Fruit fly (Drosophila melanogaster) whole organism, embryonic: Measurements from ENCODE around the gene Tace.

Experiments
- Atf-2 ChIP-seq: fragments of 200-800 bp; sonication (Bioruptor generic); optimal IDR thresholded peaks from 2 replicates; lab custom pipeline; 2016; ENCODE audit warnings: missing biosample characterization, missing genetic modification characterization
- CG10274 ChIP-seq: fragments of 200-800 bp; sonication (Bioruptor generic); optimal IDR thresholded peaks from 3 replicates; lab custom pipeline; 2017; ENCODE audit warnings: missing biosample characterization, mild to moderate bottlenecking, missing genetic modification characterization
- CG11696 ChIP-seq: fragments of 200-800 bp; sonication (Bioruptor generic); IDR thresholded peaks from 2 replicates; pipeline ENCODE4 v1.3.6; 2022; ENCODE audit warnings: missing biosample characterization, missing genetic modification characterization
- CG12744 ChIP-seq: fragments of 200-800 bp; sonication (Bioruptor generic); optimal IDR thresholded peaks from 2 replicates; lab custom pipeline; 2016; ENCODE audit warnings: missing biosample characterization, missing genetic modification characterization
- CG13123 ChIP-seq: fragments of 200-800 bp; sonication (Bioruptor generic); optimal IDR thresholded peaks from 2 replicates; lab custom pipeline; 2016; ENCODE audit warnings: missing biosample characterization, missing genetic modification characterization
- CG14441 ChIP-seq: fragments of 200-800 bp; sonication (Bioruptor generic); IDR thresholded peaks from 2 replicates; pipeline ENCODE4 v1.3.6; 2022; ENCODE audit warnings: missing biosample characterization, missing genetic modification characterization
- CG17612 ChIP-seq: fragments of 200-800 bp; sonication (Bioruptor generic); IDR thresholded peaks from 2 replicates; pipeline ENCODE4 v1.3.6; 2022; ENCODE audit warnings: missing biosample characterization, missing genetic modification characterization
- CG17802 ChIP-seq: fragments of 200-800 bp; sonication (Bioruptor generic); optimal IDR thresholded peaks from 2 replicates; lab custom pipeline; 2018; ENCODE audit warnings: missing biosample characterization, mild to moderate bottlenecking, missing genetic modification characterization, moderate library complexity
- CG1792 ChIP-seq: fragments of 200-800 bp; sonication (Bioruptor generic); optimal IDR thresholded peaks from 2 replicates; lab custom pipeline; 2016; ENCODE audit warnings: missing biosample characterization, missing genetic modification characterization
- CG30403 ChIP-seq: fragments of 200-800 bp; sonication (Bioruptor generic); optimal IDR thresholded peaks from 3 replicates; lab custom pipeline; 2016; ENCODE audit warnings: missing biosample characterization, missing genetic modification characterization
- CG31441 ChIP-seq: fragments of 200-800 bp; sonication (Bioruptor generic); IDR thresholded peaks from 2 replicates; pipeline ENCODE4 v1.3.6; 2022; ENCODE audit warnings: missing biosample characterization, missing genetic modification characterization
- CG3281 ChIP-seq: fragments of 200-800 bp; sonication (Bioruptor generic); optimal IDR thresholded peaks from 3 replicates; lab custom pipeline; 2017; ENCODE audit warnings: missing biosample characterization, mild to moderate bottlenecking, missing genetic modification characterization
- CG4707 ChIP-seq: fragments of 200-800 bp; sonication (Bioruptor generic); optimal IDR thresholded peaks from 2 replicates; lab custom pipeline; 2018; ENCODE audit warnings: missing biosample characterization, mild to moderate bottlenecking, missing genetic modification characterization, moderate library complexity
- CG5180 ChIP-seq: fragments of 200-800 bp; sonication (Bioruptor generic); optimal IDR thresholded peaks from 3 replicates; lab custom pipeline; 2017; ENCODE audit warnings: missing biosample characterization, missing genetic modification characterization, mild to moderate bottlenecking, moderate library complexity, missing genetic modification reagents
- CG7987 ChIP-seq: fragments of 200-800 bp; sonication (Bioruptor generic); optimal IDR thresholded peaks from 2 replicates; lab custom pipeline; 2018; ENCODE audit warnings: missing biosample characterization, mild to moderate bottlenecking, missing genetic modification characterization, moderate library complexity
- CG9727 ChIP-seq: fragments of 200-800 bp; sonication (Bioruptor generic); optimal IDR thresholded peaks from 3 replicates; lab custom pipeline; 2017; ENCODE audit warnings: missing biosample characterization, mild to moderate bottlenecking, missing genetic modification characterization
- CG9876 ChIP-seq: fragments of 200-800 bp; sonication (Bioruptor generic); optimal IDR thresholded peaks from 2 replicates; lab custom pipeline; 2016; ENCODE audit warnings: missing biosample characterization, missing genetic modification characterization
- Doc3 ChIP-seq: fragments of 200-800 bp; sonication (Bioruptor generic); IDR thresholded peaks from 3 replicates; pipeline ENCODE4 v1.3.6; 2022; ENCODE audit warnings: missing biosample characterization, missing genetic modification characterization; ENCODE audit not compliant: partially characterized antibody
- GATAe ChIP-seq: fragments of 200-800 bp; sonication (Bioruptor generic); conservative IDR thresholded peaks from 2 replicates; pipeline ENCODE4 v1.3.6; 2022; ENCODE audit warnings: missing biosample characterization, missing genetic modification characterization
- Gug ChIP-seq: fragments of 200-800 bp; sonication (Bioruptor generic); IDR thresholded peaks from 4 replicates; pipeline ENCODE4 v1.3.6; 2022; ENCODE audit warnings: missing biosample characterization, missing genetic modification characterization
- HLH3B ChIP-seq: fragments of 200-800 bp; sonication (Bioruptor generic); IDR thresholded peaks from 2 replicates; pipeline ENCODE4 v1.3.6; 2022; ENCODE audit warnings: missing biosample characterization, missing genetic modification characterization
- HLH4C ChIP-seq: fragments of 200-800 bp; sonication (Bioruptor generic); IDR thresholded peaks from 3 replicates; pipeline ENCODE4 v1.3.6; 2022; ENCODE audit warnings: missing biosample characterization, missing genetic modification characterization; ENCODE audit not compliant: partially characterized antibody
- Neu2 ChIP-seq: fragments of 200-800 bp; sonication (Bioruptor generic); optimal IDR thresholded peaks from 3 replicates; lab custom pipeline; 2016; ENCODE audit warnings: missing biosample characterization, missing genetic modification characterization, borderline replicate concordance
- Nf-YA ChIP-seq: fragments of 200-800 bp; sonication (Bioruptor generic); IDR thresholded peaks from 2 replicates; pipeline ENCODE4 v1.3.6; 2022; ENCODE audit warnings: missing biosample characterization, missing genetic modification characterization
- Rfx ChIP-seq: fragments of 200-800 bp; sonication (Bioruptor generic); IDR thresholded peaks from 2 replicates; pipeline ENCODE4 v1.3.6; 2022; ENCODE audit warnings: missing biosample characterization, missing genetic modification characterization
- Vsx1 ChIP-seq: fragments of 200-800 bp; sonication (Bioruptor generic); optimal IDR thresholded peaks from 2 replicates; lab custom pipeline; 2017; ENCODE audit warnings: missing biosample characterization, mild to moderate bottlenecking, missing genetic modification characterization, missing genetic modification reagents
- ato ChIP-seq: fragments of 200-800 bp; sonication (Bioruptor generic); IDR thresholded peaks from 2 replicates; pipeline ENCODE4 v1.3.6; 2022; ENCODE audit warnings: missing biosample characterization, missing genetic modification characterization; ENCODE audit not compliant: partially characterized antibody
- crc ChIP-seq: fragments of 200-800 bp; sonication (Bioruptor generic); optimal IDR thresholded peaks from 2 replicates; lab custom pipeline; 2016; ENCODE audit warnings: missing biosample characterization, missing genetic modification characterization
- dan ChIP-seq: fragments of 200-800 bp; sonication (Bioruptor generic); IDR thresholded peaks from 2 replicates; pipeline ENCODE4 v1.3.6; 2022; ENCODE audit warnings: missing biosample characterization, missing genetic modification characterization
- danr ChIP-seq: fragments of 200-800 bp; sonication (Bioruptor generic); IDR thresholded peaks from 2 replicates; pipeline ENCODE4 v1.3.6; 2022; ENCODE audit warnings: missing biosample characterization, missing genetic modification characterization
- dmrt99B ChIP-seq: fragments of 200-800 bp; sonication (Bioruptor generic); optimal IDR thresholded peaks from 2 replicates; lab custom pipeline; 2018; ENCODE audit warnings: missing biosample characterization, mild to moderate bottlenecking, missing genetic modification characterization, moderate library complexity
- dpn ChIP-seq, 2 experiments: fragments of 200-800 bp; sonication (Bioruptor generic); optimal IDR thresholded peaks; 3 replicates each; lab custom pipeline; 2016; ENCODE audit warnings: missing biosample characterization in 2 of 2, missing genetic modification characterization in 2 of 2
- emc ChIP-seq: fragments of 200-800 bp; sonication (Bioruptor generic); optimal IDR thresholded peaks from 2 replicates; lab custom pipeline; 2016; ENCODE audit warnings: missing biosample characterization, missing genetic modification characterization
- fd3F ChIP-seq: fragments of 200-800 bp; sonication (Bioruptor generic); optimal IDR thresholded peaks from 2 replicates; lab custom pipeline; 2018; ENCODE audit warnings: missing biosample characterization, mild to moderate bottlenecking, missing genetic modification characterization, moderate library complexity
- gce ChIP-seq: fragments of 200-800 bp; sonication (Bioruptor generic); IDR thresholded peaks from 3 replicates; pipeline ENCODE4 v1.3.6; 2022; ENCODE audit warnings: missing biosample characterization, missing genetic modification characterization
- grau ChIP-seq: fragments of 200-800 bp; optimal IDR thresholded peaks from 3 replicates; lab custom pipeline; 2019; ENCODE audit warnings: missing biosample characterization, mild to moderate bottlenecking, missing genetic modification characterization, moderate library complexity
- jing ChIP-seq: fragments of 200-800 bp; sonication (Bioruptor generic); optimal IDR thresholded peaks from 2 replicates; lab custom pipeline; 2018; ENCODE audit warnings: missing biosample characterization, mild to moderate bottlenecking, missing genetic modification characterization
- ken ChIP-seq: fragments of 200-800 bp; sonication (Bioruptor generic); IDR thresholded peaks from 3 replicates; pipeline ENCODE4 v1.3.6; 2022; ENCODE audit warnings: missing biosample characterization, missing genetic modification characterization
- klu ChIP-seq: fragments of 200-800 bp; sonication (Bioruptor generic); IDR thresholded peaks from 2 replicates; pipeline ENCODE4 v1.3.6; 2022; ENCODE audit warnings: missing biosample characterization, missing genetic modification characterization
- knrl ChIP-seq: fragments of 200-800 bp; sonication (Bioruptor generic); IDR thresholded peaks from 3 replicates; pipeline ENCODE4 v1.3.6; 2022; ENCODE audit warnings: missing biosample characterization, missing genetic modification characterization; ENCODE audit not compliant: partially characterized antibody
- mam ChIP-seq: fragments of 200-800 bp; sonication (Bioruptor generic); optimal IDR thresholded peaks from 3 replicates; lab custom pipeline; 2016; ENCODE audit warnings: missing biosample characterization, missing genetic modification characterization
- pan ChIP-seq, 4 experiments: fragments of >200 bp in 3 of 4; fragments of 200-800 bp in 1 of 4; sonication (Bioruptor generic) in 1 of 4; optimal IDR thresholded peaks in 3 of 4; IDR thresholded peaks in 1 of 4; 2 replicates each; pipeline versions ENCODE4 v1.3.6 to Lab custom; 2017 to 2022; ENCODE audit warnings: missing biosample characterization in 2 of 4, missing genetic modification characterization in 2 of 4, mixed read lengths in 1 of 4
- pum ChIP-seq: fragments of 200-800 bp; sonication (Bioruptor generic); optimal IDR thresholded peaks from 2 replicates; lab custom pipeline; 2016; ENCODE audit warnings: missing biosample characterization, missing genetic modification characterization
- scrt ChIP-seq: fragments of 200-800 bp; sonication (Bioruptor generic); optimal IDR thresholded peaks from 2 replicates; lab custom pipeline; 2018; ENCODE audit warnings: missing biosample characterization, mild to moderate bottlenecking, missing genetic modification characterization, moderate library complexity
- sug ChIP-seq: fragments of 200-800 bp; optimal IDR thresholded peaks from 2 replicates; lab custom pipeline; 2019; ENCODE audit warnings: missing biosample characterization, mild to moderate bottlenecking, missing genetic modification characterization, moderate library complexity
- tna ChIP-seq: fragments of 200-800 bp; sonication (Bioruptor generic); IDR thresholded peaks from 2 replicates; pipeline ENCODE4 v1.3.6; 2022; ENCODE audit warnings: missing biosample characterization, missing genetic modification characterization; ENCODE audit not compliant: partially characterized antibody
- trem ChIP-seq: fragments of 200-800 bp; optimal IDR thresholded peaks from 3 replicates; lab custom pipeline; 2019; ENCODE audit warnings: missing biosample characterization, mild to moderate bottlenecking, missing genetic modification characterization, moderate library complexity
- trh ChIP-seq: fragments of 200-800 bp; sonication (Bioruptor generic); optimal IDR thresholded peaks from 2 replicates; lab custom pipeline; 2016; ENCODE audit warnings: missing biosample characterization, missing genetic modification characterization
- yki ChIP-seq: fragments of >200 bp; optimal IDR thresholded peaks from 3 replicates; lab custom pipeline; 2018

Gene Tace

dm6 chr3R:30012602-30013489 lies 12.5 kb downstream of the Tace start:
- TF ChIP-seq dpn (GFP tag; optimal IDR thresholded peaks at IDR 0.05; lab: Kevin White, UChicago), result peak in 1 of 2 experiments; percentile 19
- TF ChIP-seq dmrt99B (tag; lab: Kevin White, UChicago), result no peak
- no peak for TF ChIP-seq gce
- TF ChIP-seq crc (GFP tag; lab: Kevin White, UChicago), result no peak
- TF ChIP-seq emc (GFP tag; lab: Kevin White, UChicago), result no peak
- no peak for TF ChIP-seq pan (optimal IDR thresholded peaks at IDR 0.05; lab: Kevin White, UChicago)
- peak in 1 of 2 experiments; percentile 45 for TF ChIP-seq pan (GFP tag; optimal IDR thresholded peaks at IDR 0.05 in 1 of 2, IDR thresholded peaks at IDR 0.05 in 1 of 2)
- no peak for TF ChIP-seq CG31441 (GFP tag; lab: Robert Waterston, UW)
- TF ChIP-seq CG12744 (GFP tag; lab: Kevin White, UChicago), result no peak
- TF ChIP-seq Nf-YA (GFP tag; lab: Robert Waterston, UW), result no peak
- TF ChIP-seq klu (GFP tag; lab: Robert Waterston, UW), result no peak
- no peak for TF ChIP-seq CG17802 (tag; lab: Kevin White, UChicago)
- TF ChIP-seq Rfx (GFP tag; lab: Robert Waterston, UW), result peak; percentile 65
- peak; percentile 25 for TF ChIP-seq sug (tag; lab: Kevin White, UChicago)
- no peak for TF ChIP-seq CG11696 (GFP tag; lab: Robert Waterston, UW)
- peak; percentile 38; the same call in 1 of the 2 replicates for TF ChIP-seq GATAe (GFP tag; lab: Robert Waterston, UW)
- TF ChIP-seq tna, result no peak
- no peak for TF ChIP-seq jing (GFP tag; lab: Kevin White, UChicago)
- TF ChIP-seq CG10274 (GFP tag; lab: Kevin White, UChicago), result peak; percentile 85
- TF ChIP-seq Gug (GFP tag; lab: Robert Waterston, UW), result 0 out of 4 replicates have a peak, but pooled peaks have one; percentile 20
- TF ChIP-seq Atf-2 (GFP tag; lab: Kevin White, UChicago), result no peak
- TF ChIP-seq ato, result no peak
- no peak for TF ChIP-seq danr (GFP tag; lab: Robert Waterston, UW)
- TF ChIP-seq Doc3, result no peak
- no peak for TF ChIP-seq dan (GFP tag; lab: Robert Waterston, UW)
- peak; percentile 60 for TF ChIP-seq mam (GFP tag; lab: Kevin White, UChicago)
- no peak for TF ChIP-seq HLH4C (GFP tag; lab: Robert Waterston, UW)
- peak; percentile 37 for TF ChIP-seq CG3281 (GFP tag; lab: Kevin White, UChicago)
- TF ChIP-seq CG30403 (GFP tag; lab: Kevin White, UChicago), result no peak
- TF ChIP-seq ken (GFP tag; lab: Robert Waterston, UW), result no peak
- TF ChIP-seq CG4707, result no peak
- TF ChIP-seq fd3F (GFP tag; lab: Kevin White, UChicago), result no peak
- peak; percentile 80 for TF ChIP-seq grau (tag; lab: Kevin White, UChicago)
- TF ChIP-seq CG13123 (GFP tag; lab: Kevin White, UChicago), result no peak
- no peak for TF ChIP-seq trem (tag; lab: Kevin White, UChicago)
- TF ChIP-seq yki, result no peak
- TF ChIP-seq HLH3B (GFP tag; lab: Robert Waterston, UW), result no peak
- TF ChIP-seq CG7987 (GFP tag; lab: Kevin White, UChicago), result no peak
- no peak for TF ChIP-seq knrl (GFP tag; lab: Robert Waterston, UW)
- TF ChIP-seq CG14441 (GFP tag; lab: Robert Waterston, UW), result 0 out of 2 replicates have a peak, but pooled peaks have one; percentile 42
- no peak for TF ChIP-seq CG9876 (GFP tag; lab: Kevin White, UChicago)
- TF ChIP-seq CG1792 (GFP tag; lab: Kevin White, UChicago), result no peak
- no peak for TF ChIP-seq CG5180
- TF ChIP-seq Vsx1 (GFP tag; lab: Kevin White, UChicago), result peak; percentile 20
- TF ChIP-seq scrt (GFP tag; lab: Kevin White, UChicago), result no peak
- no peak for TF ChIP-seq pum (GFP tag; lab: Kevin White, UChicago)
- TF ChIP-seq Neu2 (GFP tag; lab: Kevin White, UChicago), result no peak
- no peak for TF ChIP-seq trh (GFP tag; lab: Kevin White, UChicago)
- peak; percentile 28 for TF ChIP-seq CG9727 (GFP tag; lab: Kevin White, UChicago)
- TF ChIP-seq CG17612, result no peak
